Worm (Caenorhabditis elegans) whole organism, late embryonic: Measurements from ENCODE around the gene C07E3.8.

ENCODE experiments used
- C08G9.2 ChIP-seq: sonication (generic microtip); optimal IDR thresholded peaks from 2 replicates; lab custom pipeline; 2016; ENCODE audit warnings: mild to moderate bottlenecking, missing genetic modification characterization, moderate library complexity, missing compliant biosample characterization
- C38D4.7 ChIP-seq: fragments of 200-800 bp; sonication (Bioruptor generic); optimal IDR thresholded peaks from 2 replicates; lab custom pipeline; 2018; ENCODE audit warnings: mild to moderate bottlenecking, missing genetic modification characterization, moderate library complexity, missing compliant biosample characterization
- T23F11.4 ChIP-seq: fragments of 200-800 bp; sonication (Bioruptor generic); optimal IDR thresholded peaks from 2 replicates; lab custom pipeline; 2018; ENCODE audit warnings: mild to moderate bottlenecking, missing genetic modification characterization, missing compliant biosample characterization
- Y22D7AL.16 ChIP-seq: sonication (generic microtip); optimal IDR thresholded peaks from 2 replicates; lab custom pipeline; 2016; ENCODE audit warnings: missing genetic modification characterization, missing compliant biosample characterization
- ahr-1 ChIP-seq: sonication (generic microtip); optimal IDR thresholded peaks from 2 replicates; lab custom pipeline; 2016; ENCODE audit warnings: missing genetic modification characterization, missing compliant biosample characterization
- ceh-18 ChIP-seq: sonication (generic microtip); optimal IDR thresholded peaks from 2 replicates; lab custom pipeline; 2016; ENCODE audit warnings: missing genetic modification characterization, missing compliant biosample characterization
- ceh-22 ChIP-seq: sonication (generic microtip); optimal IDR thresholded peaks from 2 replicates; lab custom pipeline; 2017; ENCODE audit warnings: missing biosample characterization, missing genetic modification characterization
- ceh-34 ChIP-seq: sonication (generic microtip); optimal IDR thresholded peaks from 2 replicates; lab custom pipeline; 2016; ENCODE audit warnings: mild to moderate bottlenecking, missing genetic modification characterization, missing compliant biosample characterization
- ceh-45 ChIP-seq: fragments of 200-800 bp; sonication (Bioruptor generic); IDR thresholded peaks from 2 replicates; pipeline ENCODE4 v1.3.6; 2022; ENCODE audit warnings: missing genetic modification reagents, missing genetic modification characterization, missing compliant biosample characterization
- ceh-6 ChIP-seq: fragments of 200-800 bp; sonication (Bioruptor generic); optimal IDR thresholded peaks from 2 replicates; lab custom pipeline; 2018; ENCODE audit warnings: mild to moderate bottlenecking, missing genetic modification characterization, missing compliant biosample characterization
- ceh-9 ChIP-seq: sonication (generic microtip); optimal IDR thresholded peaks from 2 replicates; lab custom pipeline; 2016; ENCODE audit warnings: mild to moderate bottlenecking, missing genetic modification characterization, inconsistent platforms, missing compliant biosample characterization
- dmd-4 ChIP-seq: sonication (generic microtip); optimal IDR thresholded peaks from 2 replicates; lab custom pipeline; 2016; ENCODE audit warnings: borderline replicate concordance, missing genetic modification characterization, missing compliant biosample characterization
- elt-2 ChIP-seq: sonication (generic microtip); optimal IDR thresholded peaks from 2 replicates; lab custom pipeline; 2016; ENCODE audit warnings: missing genetic modification reagents, missing genetic modification characterization, missing compliant biosample characterization
- ets-4 ChIP-seq: sonication (generic microtip); optimal IDR thresholded peaks from 2 replicates; lab custom pipeline; 2016; ENCODE audit warnings: missing genetic modification characterization, missing compliant biosample characterization
- eyg-1 ChIP-seq: sonication (generic microtip); optimal IDR thresholded peaks from 2 replicates; lab custom pipeline; 2016; ENCODE audit warnings: missing genotype, missing genetic modification characterization, missing compliant biosample characterization
- fkh-10 ChIP-seq: fragments of 150-350 bp; optimal IDR thresholded peaks from 2 replicates; lab custom pipeline; 2014; ENCODE audit warnings: missing biosample characterization, missing genetic modification reagents, missing genetic modification characterization
- gmeb-2 ChIP-seq: sonication (generic microtip); optimal IDR thresholded peaks from 2 replicates; lab custom pipeline; 2016; ENCODE audit warnings: missing genetic modification characterization, inconsistent platforms, missing compliant biosample characterization
- hlh-13 ChIP-seq: fragments of 200-800 bp; sonication (Bioruptor generic); optimal IDR thresholded peaks from 2 replicates; lab custom pipeline; 2018; ENCODE audit warnings: mild to moderate bottlenecking, missing genetic modification characterization, missing compliant biosample characterization
- hlh-30 ChIP-seq: sonication (generic microtip); optimal IDR thresholded peaks from 2 replicates; lab custom pipeline; 2017; ENCODE audit warnings: antibody characterized with exemption, missing genetic modification characterization, missing compliant biosample characterization; ENCODE audit not compliant: insufficient read depth
- hlh-6 ChIP-seq: sonication (generic microtip); optimal IDR thresholded peaks from 2 replicates; lab custom pipeline; 2016; ENCODE audit warnings: missing genotype, missing genetic modification characterization, missing compliant biosample characterization
- lin-11 ChIP-seq: fragments of 200-800 bp; sonication (Bioruptor generic); optimal IDR thresholded peaks from 2 replicates; lab custom pipeline; 2018; ENCODE audit warnings: mild to moderate bottlenecking, missing genetic modification characterization, missing compliant biosample characterization
- madf-2 ChIP-seq: sonication (generic microtip); optimal IDR thresholded peaks from 2 replicates; lab custom pipeline; 2017; ENCODE audit warnings: missing genetic modification characterization, missing compliant biosample characterization
- mec-3 ChIP-seq: sonication (generic microtip); optimal IDR thresholded peaks from 2 replicates; lab custom pipeline; 2016; ENCODE audit warnings: borderline replicate concordance, missing genetic modification characterization, missing compliant biosample characterization
- nfya-1 ChIP-seq: sonication (generic microtip); optimal IDR thresholded peaks from 2 replicates; lab custom pipeline; 2017; ENCODE audit warnings: missing genetic modification characterization, mild to moderate bottlenecking, missing compliant biosample characterization, antibody characterized with exemption, moderate library complexity
- nhr-232 ChIP-seq: sonication (generic microtip); optimal IDR thresholded peaks from 2 replicates; lab custom pipeline; 2016; ENCODE audit warnings: missing genetic modification characterization, missing compliant biosample characterization
- pag-3 ChIP-seq: sonication (generic microtip); optimal IDR thresholded peaks from 2 replicates; lab custom pipeline; 2016; ENCODE audit warnings: missing compliant biosample characterization, missing genetic modification characterization, borderline replicate concordance
- pax-1 ChIP-seq: fragments of 150-350 bp; optimal IDR thresholded peaks from 2 replicates; lab custom pipeline; 2014; ENCODE audit warnings: missing biosample characterization, missing genetic modification characterization
- pha-2 ChIP-seq: sonication (generic microtip); optimal IDR thresholded peaks from 2 replicates; lab custom pipeline; 2017; ENCODE audit warnings: mild to moderate bottlenecking, missing genetic modification characterization, missing compliant biosample characterization
- ref-2 ChIP-seq: sonication (generic microtip); optimal IDR thresholded peaks from 2 replicates; lab custom pipeline; 2016; ENCODE audit warnings: missing genetic modification characterization, missing compliant biosample characterization
- sdc-2 ChIP-seq: sonication (generic microtip); optimal IDR thresholded peaks from 2 replicates; lab custom pipeline; 2016; ENCODE audit warnings: missing genotype, missing genetic modification characterization, missing compliant biosample characterization
- syd-9 ChIP-seq: sonication (generic microtip); optimal IDR thresholded peaks from 2 replicates; lab custom pipeline; 2016; ENCODE audit warnings: mild to moderate bottlenecking, missing genetic modification characterization, moderate library complexity, missing compliant biosample characterization
- tbx-2 ChIP-seq: sonication (generic microtip); optimal IDR thresholded peaks from 2 replicates; lab custom pipeline; 2016; ENCODE audit warnings: missing genetic modification characterization, missing compliant biosample characterization
- ttx-3 ChIP-seq: sonication (generic microtip); optimal IDR thresholded peaks from 2 replicates; lab custom pipeline; 2016; ENCODE audit warnings: missing genetic modification reagents, missing genetic modification characterization, missing compliant biosample characterization
- unc-3 ChIP-seq, 2 experiments: fragments of 200-800 bp in 1 of 2; sonication (Bioruptor generic) in 1 of 2; sonication (generic microtip) in 1 of 2; conservative IDR thresholded peaks in 1 of 2; optimal IDR thresholded peaks in 1 of 2; 2 replicates each; pipeline versions ENCODE4 v1.3.6 to Lab custom; 2016 to 2022; ENCODE audit warnings: missing compliant biosample characterization in 2 of 2, missing genetic modification characterization in 2 of 2, missing genetic modification reagents in 1 of 2
- unc-55 ChIP-seq: sonication (generic microtip); optimal IDR thresholded peaks from 2 replicates; lab custom pipeline; 2017; ENCODE audit warnings: missing biosample characterization, missing genetic modification reagents, missing genetic modification characterization
- unc-86 ChIP-seq: sonication (generic microtip); optimal IDR thresholded peaks from 2 replicates; lab custom pipeline; 2016; ENCODE audit warnings: missing genetic modification characterization, missing compliant biosample characterization
- zip-5 ChIP-seq: sonication (generic microtip); optimal IDR thresholded peaks from 2 replicates; lab custom pipeline; 2016; ENCODE audit warnings: missing genetic modification characterization, missing compliant biosample characterization
- ztf-16 ChIP-seq: sonication (generic microtip); optimal IDR thresholded peaks from 2 replicates; lab custom pipeline; 2017; ENCODE audit warnings: missing genetic modification characterization, missing compliant biosample characterization

C07E3.8 gene

DNA sequence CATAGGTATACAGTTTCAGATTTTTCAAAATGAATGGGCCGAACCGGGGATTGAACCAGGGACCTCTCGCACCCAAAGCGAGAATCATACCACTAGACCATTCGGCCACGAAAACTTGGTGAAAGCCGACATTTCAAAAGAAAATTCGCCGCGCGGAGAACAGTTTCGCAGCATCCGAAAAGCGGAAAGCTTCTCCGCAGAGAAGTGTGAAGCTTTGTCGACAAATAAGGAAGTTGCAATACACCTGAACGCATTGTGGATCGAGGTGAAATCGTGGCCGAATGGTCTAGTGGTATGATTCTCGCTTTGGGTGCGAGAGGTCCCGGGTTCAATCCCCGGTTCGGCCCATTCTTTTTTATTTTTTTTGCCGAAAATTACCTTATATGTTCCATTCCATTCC, 47.3 kb upstream of the C07E3.8 start:
- TF ChIP-seq gmeb-2: peak; percentile 5
- TF ChIP-seq ceh-45: 0 out of 2 replicates have a peak, but pooled peaks have one; percentile 8
- TF ChIP-seq, all 69 proteins: peak for 2; not testable (repeated sequence) for 67

ce11 chrII:10308726-10309125, 43.3 kb upstream of the C07E3.8 start, which contains the start of gene gcy-4:
Gene gcy-4 (minus strand): TSS chrII:10308826.
- TF ChIP-seq pax-1 (tag; lab: Kevin White, UChicago) (no peak), Y22D7AL.16 (tag; lab: Kevin White, UChicago) (no peak), ets-4 (tag; lab: Kevin White, UChicago) (no peak), madf-2 (no peak), hlh-30 (tag; lab: Kevin White, UChicago) (no peak), gmeb-2 (no peak), mec-3 (tag; lab: Kevin White, UChicago) (no peak), T23F11.4 (GFP tag; lab: Kevin White, UChicago) (no peak), ceh-6 (GFP tag; lab: Kevin White, UChicago) (no peak), C38D4.7 (no peak), ceh-34 (no peak), dmd-4 (tag; lab: Kevin White, UChicago) (no peak), tbx-2 (no peak)

- TF ChIP-seq sdc-2 (tag; lab: Kevin White, UChicago) (no peak), unc-3 (GFP tag; conservative IDR thresholded peaks at IDR 0.05; lab: Robert Waterston, UW) (no peak), unc-3 (tag; optimal IDR thresholded peaks at IDR 0.05; lab: Kevin White, UChicago) (no peak), ahr-1 (tag; lab: Kevin White, UChicago) (no peak), ceh-9 (tag; lab: Kevin White, UChicago) (no peak), nhr-232 (tag; lab: Kevin White, UChicago) (no peak), ets-4 (tag; lab: Kevin White, UChicago) (no peak), ttx-3 (tag; lab: Kevin White, UChicago) (no peak), lin-11 (tag; lab: Kevin White, UChicago) (no peak), elt-2 (tag; lab: Kevin White, UChicago) (no peak), fkh-10 (GFP tag; lab: Kevin White, UChicago) (no peak), pag-3 (no peak), unc-86 (tag; lab: Kevin White, UChicago) (no peak), ztf-16 (tag; lab: Kevin White, UChicago) (no peak), hlh-6 (no peak)
Measured at ce11 chrII:10309337-10309736, 42.7 kb upstream of the C07E3.8 start, which contains the start of gene ZK970.8. Gene ZK970.8 (plus strand): TSS chrII:10309637.

DNA sequence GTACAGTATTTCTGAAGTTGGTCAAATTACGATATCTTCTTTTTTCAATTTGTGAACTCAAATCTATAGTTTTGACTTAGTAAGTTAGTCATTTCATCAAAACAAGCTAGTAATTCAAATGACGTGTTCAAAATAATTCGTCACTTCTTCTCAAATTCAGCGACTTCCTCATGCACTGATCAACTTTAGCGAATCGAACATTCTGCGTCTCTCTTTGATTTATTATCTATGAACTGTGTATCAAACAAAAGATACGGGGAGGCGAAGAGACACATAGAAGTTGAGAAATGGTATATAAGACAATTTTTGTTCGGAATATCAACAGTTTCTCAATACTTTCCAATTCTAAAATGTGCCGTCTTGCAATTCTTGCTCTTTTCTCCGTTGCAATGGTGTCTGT, 40.1 kb upstream of the C07E3.8 start, which contains the start of gene srlf-34:
Gene srlf-34, plus strand, starts transcription at position 321 of the 400 bp plus-strand sequence.
- TF ChIP-seq ahr-1 (tag; lab: Kevin White, UChicago) (no peak), tbx-2 (no peak), ceh-22 (tag; lab: Kevin White, UChicago) (no peak), madf-2 (no peak)

DNA sequence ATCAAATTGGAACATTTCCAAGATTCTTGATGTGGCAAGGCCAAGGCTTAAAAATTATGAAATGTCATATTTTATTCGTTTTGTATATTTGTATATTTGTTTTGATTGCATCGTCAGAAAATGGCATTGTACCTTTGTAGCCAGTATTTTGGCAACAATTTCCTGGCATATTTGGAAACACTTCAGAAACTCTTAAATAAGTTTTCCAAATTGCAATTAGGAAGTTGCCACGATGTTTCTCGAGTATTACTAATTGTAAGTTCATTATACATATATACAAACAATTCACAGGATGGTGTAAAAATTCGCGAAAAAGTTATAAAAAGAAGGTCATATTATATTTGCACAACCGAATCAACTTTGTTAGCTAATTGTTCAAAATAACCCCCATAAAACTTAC, 36.8 kb upstream of the C07E3.8 start, which contains the start of gene idpp-8:
Gene idpp-8, plus strand, starts transcription at position 301 of the 400 bp plus-strand sequence.
- TF ChIP-seq tbx-2: no peak
- no peak for TF ChIP-seq C38D4.7
- no peak for TF ChIP-seq mec-3 (tag; lab: Kevin White, UChicago)
- TF ChIP-seq ceh-18 (tag; lab: Kevin White, UChicago): no peak
- TF ChIP-seq unc-55 (GFP tag; lab: Kevin White, UChicago): no peak
- no peak for TF ChIP-seq T23F11.4 (GFP tag; lab: Kevin White, UChicago)
- no peak for TF ChIP-seq pag-3
- no peak for TF ChIP-seq zip-5 (tag; lab: Kevin White, UChicago)
- TF ChIP-seq ref-2 (tag; lab: Kevin White, UChicago): no peak
- TF ChIP-seq hlh-30 (tag; lab: Kevin White, UChicago): no peak
- no peak for TF ChIP-seq hlh-13 (GFP tag; lab: Kevin White, UChicago)
- no peak for TF ChIP-seq C08G9.2 (tag; lab: Kevin White, UChicago)
- TF ChIP-seq pha-2: no peak
- no peak for TF ChIP-seq pax-1 (tag; lab: Kevin White, UChicago)
- TF ChIP-seq syd-9 (tag; lab: Kevin White, UChicago): no peak
- no peak for TF ChIP-seq nfya-1 (tag; lab: Kevin White, UChicago)
- TF ChIP-seq eyg-1 (tag; lab: Kevin White, UChicago): no peak
